Fruit fly (Drosophila melanogaster) whole organism, embryonic: ENCODE measurements around the gene spas.

Source experiments
- Atf-2 ChIP-seq: fragments of 200-800 bp; sonication (Bioruptor generic); optimal IDR thresholded peaks from 2 replicates; lab custom pipeline; 2016; ENCODE audit warnings: missing biosample characterization, missing genetic modification characterization
- BEAF-32 ChIP-seq: fragments of 200-800 bp; sonication (Bioruptor generic); optimal IDR thresholded peaks from 3 replicates; lab custom pipeline; 2017; ENCODE audit warnings: missing biosample characterization, missing genetic modification characterization, mild to moderate bottlenecking, moderate library complexity, missing genetic modification reagents
- Bgb ChIP-seq: fragments of 200-800 bp; sonication (Bioruptor generic); IDR thresholded peaks from 2 replicates; pipeline ENCODE4 v1.3.6; 2022; ENCODE audit warnings: missing biosample characterization, missing genetic modification characterization; ENCODE audit not compliant: partially characterized antibody
- Blimp-1 ChIP-seq: fragments of 200-800 bp; sonication (Bioruptor generic); optimal IDR thresholded peaks from 3 replicates; lab custom pipeline; 2018; ENCODE audit warnings: missing biosample characterization, missing genetic modification characterization, mild to moderate bottlenecking, moderate library complexity, missing genetic modification reagents
- Bteb2 ChIP-seq: fragments of 200-800 bp; sonication (Bioruptor generic); optimal IDR thresholded peaks from 2 replicates; lab custom pipeline; 2016; ENCODE audit warnings: missing biosample characterization, missing genetic modification characterization
- C15 ChIP-seq: fragments of 200-800 bp; sonication (Bioruptor generic); IDR thresholded peaks from 3 replicates; pipeline ENCODE4 v1.3.6; 2022; ENCODE audit warnings: missing biosample characterization, missing genetic modification characterization
- CG10147 ChIP-seq: fragments of 200-800 bp; sonication (Bioruptor generic); optimal IDR thresholded peaks from 2 replicates; lab custom pipeline; 2019; ENCODE audit warnings: missing biosample characterization, mild to moderate bottlenecking, missing genetic modification characterization, moderate library complexity
- CG11723 ChIP-seq: fragments of 200-800 bp; sonication (Bioruptor generic); optimal IDR thresholded peaks from 2 replicates; lab custom pipeline; 2017; ENCODE audit warnings: missing biosample characterization, mild to moderate bottlenecking, missing genetic modification characterization
- CG14441 ChIP-seq: fragments of 200-800 bp; sonication (Bioruptor generic); IDR thresholded peaks from 2 replicates; pipeline ENCODE4 v1.3.6; 2022; ENCODE audit warnings: missing biosample characterization, missing genetic modification characterization
- CG15073 ChIP-seq: fragments of 200-800 bp; sonication (Bioruptor generic); optimal IDR thresholded peaks from 2 replicates; lab custom pipeline; 2016; ENCODE audit warnings: missing biosample characterization, missing genetic modification characterization
- CG15601 ChIP-seq: fragments of 200-800 bp; sonication (Bioruptor generic); optimal IDR thresholded peaks from 3 replicates; lab custom pipeline; 2019; ENCODE audit warnings: missing biosample characterization, mild to moderate bottlenecking, missing genetic modification characterization, moderate library complexity
- CG2120 ChIP-seq: fragments of 200-800 bp; sonication (Bioruptor generic); optimal IDR thresholded peaks from 3 replicates; lab custom pipeline; 2016; ENCODE audit warnings: missing biosample characterization, missing genetic modification characterization
- CG30403 ChIP-seq: fragments of 200-800 bp; sonication (Bioruptor generic); optimal IDR thresholded peaks from 3 replicates; lab custom pipeline; 2016; ENCODE audit warnings: missing biosample characterization, missing genetic modification characterization
- CG31365 ChIP-seq: fragments of 200-800 bp; sonication (Bioruptor generic); optimal IDR thresholded peaks from 2 replicates; lab custom pipeline; 2018; ENCODE audit warnings: missing biosample characterization, mild to moderate bottlenecking, missing genetic modification characterization
- CG32767 ChIP-seq: fragments of 200-800 bp; sonication (Bioruptor generic); IDR thresholded peaks from 2 replicates; pipeline ENCODE4 v1.3.6; 2022; ENCODE audit warnings: missing biosample characterization, missing genetic modification characterization
- CG33213 ChIP-seq: fragments of 200-800 bp; sonication (Bioruptor generic); optimal IDR thresholded peaks from 3 replicates; lab custom pipeline; 2016; ENCODE audit warnings: missing biosample characterization, missing genetic modification characterization
- CG4282 ChIP-seq: fragments of 200-800 bp; sonication (Bioruptor generic); optimal IDR thresholded peaks from 2 replicates; lab custom pipeline; 2016; ENCODE audit warnings: missing biosample characterization, missing genetic modification characterization
- CG5953 ChIP-seq: fragments of 200-800 bp; sonication (Bioruptor generic); IDR thresholded peaks from 2 replicates; pipeline ENCODE4 v1.3.6; 2022; ENCODE audit warnings: missing biosample characterization, missing genetic modification characterization
- CG6654 ChIP-seq: fragments of 200-800 bp; sonication (Bioruptor generic); optimal IDR thresholded peaks from 2 replicates; lab custom pipeline; 2017; ENCODE audit warnings: missing biosample characterization, mild to moderate bottlenecking, missing genetic modification characterization
- CG8924 ChIP-seq: fragments of 200-800 bp; optimal IDR thresholded peaks from 3 replicates; lab custom pipeline; 2019; ENCODE audit warnings: missing biosample characterization, mild to moderate bottlenecking, missing genetic modification characterization, moderate library complexity
- CTCF ChIP-seq: fragments of 200-800 bp; sonication (Bioruptor generic); optimal IDR thresholded peaks from 2 replicates; lab custom pipeline; 2017; ENCODE audit warnings: missing biosample characterization, mild to moderate bottlenecking, missing genetic modification characterization, moderate library complexity
- Chrac-16 ChIP-seq: fragments of 200-800 bp; sonication (Bioruptor generic); optimal IDR thresholded peaks from 3 replicates; lab custom pipeline; 2016; ENCODE audit warnings: missing biosample characterization, missing genetic modification characterization
- E2f1 ChIP-seq: fragments of 200-800 bp; sonication (Bioruptor generic); IDR thresholded peaks from 2 replicates; pipeline ENCODE4 v1.3.6; 2022; ENCODE audit warnings: missing biosample characterization, missing genetic modification characterization
- Fer2 ChIP-seq: fragments of 200-800 bp; sonication (Bioruptor generic); optimal IDR thresholded peaks from 2 replicates; lab custom pipeline; 2018; ENCODE audit warnings: missing biosample characterization, mild to moderate bottlenecking, missing genetic modification characterization, moderate library complexity
- Gug ChIP-seq: fragments of 200-800 bp; sonication (Bioruptor generic); IDR thresholded peaks from 4 replicates; pipeline ENCODE4 v1.3.6; 2022; ENCODE audit warnings: missing biosample characterization, missing genetic modification characterization
- Hey ChIP-seq: fragments of 200-800 bp; sonication (Bioruptor generic); optimal IDR thresholded peaks from 3 replicates; lab custom pipeline; 2018; ENCODE audit warnings: missing biosample characterization, mild to moderate bottlenecking, missing genetic modification characterization
- Hmx ChIP-seq: fragments of 200-800 bp; sonication (Bioruptor generic); optimal IDR thresholded peaks from 2 replicates; lab custom pipeline; 2016; ENCODE audit warnings: missing biosample characterization, missing genetic modification characterization
- Neu2 ChIP-seq: fragments of 200-800 bp; sonication (Bioruptor generic); optimal IDR thresholded peaks from 3 replicates; lab custom pipeline; 2016; ENCODE audit warnings: missing biosample characterization, missing genetic modification characterization, borderline replicate concordance
- Oaz ChIP-seq: fragments of 200-800 bp; sonication (Bioruptor generic); IDR thresholded peaks from 2 replicates; pipeline ENCODE4 v1.3.6; 2022; ENCODE audit warnings: missing biosample characterization, missing genetic modification characterization
- Six4 ChIP-seq: fragments of 200-800 bp; sonication (Bioruptor generic); optimal IDR thresholded peaks from 2 replicates; lab custom pipeline; 2016; ENCODE audit warnings: missing biosample characterization, missing genetic modification characterization
- YL-1 ChIP-seq: fragments of 200-800 bp; sonication (Bioruptor generic); optimal IDR thresholded peaks from 3 replicates; lab custom pipeline; 2017; ENCODE audit warnings: missing biosample characterization, mild to moderate bottlenecking, missing genetic modification characterization
- aop ChIP-seq: fragments of 200-800 bp; sonication (Bioruptor generic); IDR thresholded peaks from 2 replicates; pipeline ENCODE4 v1.3.6; 2022; ENCODE audit warnings: missing biosample characterization, missing genetic modification characterization
- bowl ChIP-seq: fragments of 200-800 bp; sonication (Bioruptor generic); IDR thresholded peaks from 2 replicates; pipeline ENCODE4 v1.3.6; 2022; ENCODE audit warnings: missing biosample characterization, missing genetic modification characterization
- bsh ChIP-seq, 2 experiments: fragments of 200-800 bp; sonication (Bioruptor generic); optimal IDR thresholded peaks; 2 replicates each; lab custom pipeline; 2017 to 2018; ENCODE audit warnings: mild to moderate bottlenecking in 2 of 2, missing biosample characterization in 2 of 2, missing genetic modification characterization in 2 of 2, moderate library complexity in 1 of 2
- cad ChIP-seq: fragments of >200 bp; optimal IDR thresholded peaks from 2 replicates; lab custom pipeline; 2017; ENCODE audit warnings: missing biosample characterization, missing genetic modification characterization
- ci ChIP-seq: fragments of 200-800 bp; sonication (Bioruptor generic); IDR thresholded peaks from 3 replicates; pipeline ENCODE4 v1.3.6; 2022; ENCODE audit warnings: missing biosample characterization, missing genetic modification characterization
- crp ChIP-seq, 2 experiments: fragments of 200-800 bp; sonication (Bioruptor generic); optimal IDR thresholded peaks; 2 replicates in 1 of 2; 3 replicates in 1 of 2; lab custom pipeline; 2017; ENCODE audit warnings: missing biosample characterization in 2 of 2, missing genetic modification characterization in 2 of 2, mild to moderate bottlenecking in 1 of 2, moderate library complexity in 1 of 2
- dpn ChIP-seq, 2 experiments: fragments of 200-800 bp; sonication (Bioruptor generic); optimal IDR thresholded peaks; 3 replicates each; lab custom pipeline; 2016; ENCODE audit warnings: missing biosample characterization in 2 of 2, missing genetic modification characterization in 2 of 2
- eve ChIP-seq, 2 experiments: fragments of >200 bp; optimal IDR thresholded peaks; 2 replicates each; lab custom pipeline; 2017; ENCODE audit warnings: missing biosample characterization in 2 of 2, missing genetic modification characterization in 2 of 2
- jing ChIP-seq: fragments of 200-800 bp; sonication (Bioruptor generic); optimal IDR thresholded peaks from 2 replicates; lab custom pipeline; 2018; ENCODE audit warnings: missing biosample characterization, mild to moderate bottlenecking, missing genetic modification characterization
- jumu ChIP-seq: fragments of 200-800 bp; sonication (Bioruptor generic); optimal IDR thresholded peaks from 3 replicates; lab custom pipeline; 2016; ENCODE audit warnings: missing biosample characterization, missing genetic modification characterization
- kay ChIP-seq: fragments of 200-800 bp; sonication (Bioruptor generic); optimal IDR thresholded peaks from 2 replicates; lab custom pipeline; 2016; ENCODE audit warnings: missing biosample characterization, missing genetic modification characterization
- lab ChIP-seq: fragments of 200-800 bp; sonication (Bioruptor generic); optimal IDR thresholded peaks from 3 replicates; lab custom pipeline; 2017; ENCODE audit warnings: missing biosample characterization, missing genetic modification characterization, mild to moderate bottlenecking, moderate library complexity, missing genetic modification reagents
- lmd ChIP-seq: fragments of 200-800 bp; sonication (Bioruptor generic); IDR thresholded peaks from 2 replicates; pipeline ENCODE4 v1.3.6; 2022; ENCODE audit warnings: missing biosample characterization, missing genetic modification characterization
- lola ChIP-seq, 3 experiments: fragments of >200 bp in 2 of 3; fragments of 200-800 bp in 1 of 3; sonication (Bioruptor generic) in 1 of 3; optimal IDR thresholded peaks; 2 replicates each; lab custom pipeline; 2017 to 2019; ENCODE audit warnings: missing biosample characterization in 3 of 3, missing genetic modification characterization in 3 of 3, mild to moderate bottlenecking in 1 of 3, moderate library complexity in 1 of 3
- mirr ChIP-seq: fragments of 200-800 bp; sonication (Bioruptor generic); optimal IDR thresholded peaks from 3 replicates; lab custom pipeline; 2018; ENCODE audit warnings: missing biosample characterization, mild to moderate bottlenecking, missing genetic modification characterization
- prd ChIP-seq, 3 experiments: fragments of >200 bp in 2 of 3; fragments of 200-800 bp in 1 of 3; sonication (Bioruptor generic) in 1 of 3; optimal IDR thresholded peaks in 2 of 3; IDR thresholded peaks in 1 of 3; 2 replicates in 2 of 3; 3 replicates in 1 of 3; pipeline versions ENCODE4 v1.3.6 to Lab custom; 2017 to 2022; ENCODE audit warnings: missing biosample characterization in 1 of 3, missing genetic modification characterization in 1 of 3
- pzg ChIP-seq: fragments of 200-800 bp; sonication (Bioruptor generic); optimal IDR thresholded peaks from 3 replicates; lab custom pipeline; 2018; ENCODE audit warnings: missing biosample characterization, mild to moderate bottlenecking, missing genetic modification characterization, moderate library complexity
- tup ChIP-seq: fragments of 200-800 bp; sonication (Bioruptor generic); optimal IDR thresholded peaks from 2 replicates; lab custom pipeline; 2016; ENCODE audit warnings: missing biosample characterization, mild to moderate bottlenecking, missing genetic modification characterization, moderate library complexity
- z ChIP-seq: fragments of 200-800 bp; sonication (Bioruptor generic); IDR thresholded peaks from 3 replicates; pipeline ENCODE4 v1.3.6; 2022; ENCODE audit warnings: missing biosample characterization, missing genetic modification characterization

spas gene

DNA sequence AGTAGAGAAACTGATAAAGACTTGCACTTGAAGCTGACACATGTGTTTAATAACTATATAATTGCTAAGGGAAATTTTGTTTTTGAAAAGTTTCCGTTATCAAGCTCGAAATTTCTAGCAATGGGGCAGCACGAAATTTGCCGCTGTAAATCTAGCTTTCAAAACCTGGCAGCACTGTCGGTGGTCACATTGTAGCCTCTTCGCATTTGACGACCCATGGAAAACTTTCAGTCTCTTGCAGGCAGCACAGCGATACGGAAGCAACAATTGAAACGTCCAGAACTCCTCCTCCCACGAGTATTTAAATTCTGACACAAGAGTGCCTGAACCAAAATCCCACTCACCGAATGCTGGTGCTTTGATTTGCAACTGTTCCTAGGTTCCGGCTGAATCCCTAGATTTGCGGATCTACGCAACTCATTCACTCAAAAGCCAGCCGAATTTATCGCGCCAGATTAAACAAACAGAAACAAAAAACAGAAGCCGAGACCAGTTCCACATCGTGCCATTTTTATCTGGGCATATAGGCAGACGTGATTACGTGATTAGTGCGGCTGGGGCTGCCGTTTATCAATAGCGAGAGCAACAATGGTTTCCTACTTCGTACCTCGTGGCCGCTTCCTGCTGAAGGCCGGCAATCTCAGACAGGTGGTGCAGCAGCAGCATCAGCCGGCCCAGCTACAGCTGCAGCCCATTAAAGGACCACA, 13.6 kb downstream of the spas start (continued):
- TF ChIP-seq CG15601 (tag; lab: Kevin White, UChicago): no peak
- no peak for TF ChIP-seq CG10147
- peak; percentile 31 for TF ChIP-seq lab (GFP tag; lab: Kevin White, UChicago)
- no peak for TF ChIP-seq Fer2 (tag; lab: Kevin White, UChicago)
- TF ChIP-seq pzg: peak; percentile 25
- TF ChIP-seq CG15073 (GFP tag; lab: Kevin White, UChicago): no peak
- TF ChIP-seq Six4 (GFP tag; lab: Kevin White, UChicago): no peak
- TF ChIP-seq CG6654: no peak
- no peak for TF ChIP-seq tup (GFP tag; lab: Kevin White, UChicago)
- no peak for TF ChIP-seq dpn (GFP tag; optimal IDR thresholded peaks at IDR 0.05; lab: Kevin White, UChicago)
- TF ChIP-seq aop (GFP tag; lab: Robert Waterston, UW): no peak
- no peak for TF ChIP-seq Atf-2 (GFP tag; lab: Kevin White, UChicago)
- TF ChIP-seq CG5953 (GFP tag; lab: Robert Waterston, UW): no peak
- TF ChIP-seq CG2120 (GFP tag; lab: Kevin White, UChicago): peak; percentile 26
- no peak for TF ChIP-seq Bteb2
- TF ChIP-seq CG33213: no peak
- no peak for TF ChIP-seq z (GFP tag; lab: Robert Waterston, UW)
- no peak for TF ChIP-seq Chrac-16
- no peak for TF ChIP-seq CG8924 (tag; lab: Kevin White, UChicago)
- no peak for TF ChIP-seq Blimp-1 (GFP tag; lab: Kevin White, UChicago)
- no peak for TF ChIP-seq kay (GFP tag; lab: Kevin White, UChicago)
- TF ChIP-seq Hmx: no peak
- TF ChIP-seq CG11723 (GFP tag; lab: Kevin White, UChicago): no peak
- TF ChIP-seq C15: no peak
- no peak for TF ChIP-seq prd (optimal IDR thresholded peaks at IDR 0.05; lab: Kevin White, UChicago)
- no peak; the same call in 2 of the 3 replicates for TF ChIP-seq prd (GFP tag; IDR thresholded peaks at IDR 0.05; lab: Robert Waterston, UW)
- no peak for TF ChIP-seq jumu (GFP tag; lab: Kevin White, UChicago)
- TF ChIP-seq CG4282: no peak
- no peak for TF ChIP-seq mirr
- no peak for TF ChIP-seq CG32767
- no peak for TF ChIP-seq CTCF
- peak; percentile 39; the same call in 1 of the 2 replicates for TF ChIP-seq Bgb (GFP tag; lab: Robert Waterston, UW)
- TF ChIP-seq crp (GFP tag; optimal IDR thresholded peaks at IDR 0.05; lab: Kevin White, UChicago): peak in 1 of 2 experiments; percentile 26
- TF ChIP-seq lola (GFP tag; optimal IDR thresholded peaks at IDR 0.05; lab: Kevin White, UChicago): no peak
- no peak for TF ChIP-seq eve (GFP tag; optimal IDR thresholded peaks at IDR 0.05; lab: Kevin White, UChicago)
- no peak for TF ChIP-seq BEAF-32 (GFP tag; lab: Kevin White, UChicago)
- TF ChIP-seq CG14441 (GFP tag; lab: Robert Waterston, UW): no peak
- no peak for TF ChIP-seq CG30403
- TF ChIP-seq cad (GFP tag; lab: Kevin White, UChicago): no peak
- no peak for TF ChIP-seq YL-1 (GFP tag; lab: Kevin White, UChicago)
- TF ChIP-seq CG31365 (tag; lab: Kevin White, UChicago): no peak
- peak; percentile 18; the same call in 1 of the 3 replicates for TF ChIP-seq ci (GFP tag; lab: Robert Waterston, UW)
- TF ChIP-seq bsh (GFP tag; optimal IDR thresholded peaks at IDR 0.05; lab: Kevin White, UChicago): no peak
- TF ChIP-seq lmd (GFP tag; lab: Robert Waterston, UW): peak; percentile 33; the same call in 1 of the 2 replicates
- no peak for TF ChIP-seq bowl
- TF ChIP-seq Oaz (GFP tag; lab: Robert Waterston, UW): no peak
- no peak for TF ChIP-seq jing (GFP tag; lab: Kevin White, UChicago)
- TF ChIP-seq Hey (tag; lab: Kevin White, UChicago): no peak
- no peak for TF ChIP-seq E2f1
- no peak for TF ChIP-seq Neu2 (GFP tag; lab: Kevin White, UChicago)
- peak; percentile 26; the same call in 1 of the 4 replicates for TF ChIP-seq Gug (GFP tag; lab: Robert Waterston, UW)
